Fruit fly (Drosophila melanogaster): Measurements from ENCODE around the gene CG6763.

Gene CG6763

DNA sequence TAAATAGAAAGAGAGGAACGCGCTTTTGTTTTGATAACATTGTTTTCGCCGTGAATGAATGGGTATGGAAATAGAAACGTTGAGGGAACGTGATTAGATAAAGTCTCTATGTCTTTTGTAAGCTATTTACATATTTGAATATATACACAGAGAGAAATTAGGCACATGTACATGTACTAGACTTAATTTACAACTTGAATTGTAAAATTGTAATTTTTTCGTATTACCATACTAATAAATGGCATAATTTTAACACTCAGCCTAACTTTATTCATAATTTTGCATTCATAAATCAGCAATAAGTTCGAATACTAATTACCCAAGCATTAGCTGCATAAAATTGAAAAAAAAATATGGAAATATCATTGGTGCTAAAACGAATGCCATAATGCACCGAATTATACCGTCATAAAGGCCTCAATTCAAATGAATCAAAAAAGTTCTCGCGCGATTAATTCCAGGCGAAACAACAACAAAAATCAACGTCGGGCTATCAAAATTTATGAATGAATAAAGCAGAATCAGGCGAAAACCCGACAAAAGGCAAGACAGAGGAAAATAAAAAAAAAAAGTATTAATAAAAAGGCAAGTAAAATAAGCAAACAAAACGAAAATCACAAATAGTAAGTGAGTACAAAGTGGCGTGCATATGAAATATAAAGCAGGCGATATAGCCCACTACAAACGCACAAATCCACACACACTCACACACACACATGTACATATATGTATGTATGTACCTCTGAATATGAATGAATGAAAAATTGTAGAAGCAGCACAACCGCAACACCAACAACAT, 48.9 kb downstream of the CG6763 start (continued):
- TF ChIP-seq CG9437 (GFP tag; optimal IDR thresholded peaks at IDR 0.05): peak; percentile 39
- no peak for TF ChIP-seq Dbx (GFP tag; IDR thresholded peaks at IDR 0.05)
- peak; percentile 49 for TF ChIP-seq CG17385 (GFP tag; optimal IDR thresholded peaks at IDR 0.05)
- peak; percentile 32 for TF ChIP-seq bab2 (GFP tag; optimal IDR thresholded peaks at IDR 0.05)
- no peak for TF ChIP-seq CG13624 (GFP tag; optimal IDR thresholded peaks at IDR 0.05)
- TF ChIP-seq shn (GFP tag; optimal IDR thresholded peaks at IDR 0.05): peak; percentile 1
- TF ChIP-seq HLH4C (GFP tag; IDR thresholded peaks at IDR 0.05; ENCODE audit: partially characterized antibody): no peak
- TF ChIP-seq Abd-B (GFP tag; optimal IDR thresholded peaks at IDR 0.05): peak; percentile 29
- TF ChIP-seq Pdp1 (GFP tag; optimal IDR thresholded peaks at IDR 0.05): peak; percentile 49 to 56
- no peak for TF ChIP-seq Mrtf (GFP tag; IDR thresholded peaks at IDR 0.05)
- TF ChIP-seq ERR (GFP tag; optimal IDR thresholded peaks at IDR 0.05): no peak
- peak; percentile 28 for TF ChIP-seq fd3F (GFP tag; optimal IDR thresholded peaks at IDR 0.05)
- no peak for TF ChIP-seq CG10565 (GFP tag; optimal IDR thresholded peaks at IDR 0.05)
- peak; percentile 67 for TF ChIP-seq CG17829 (tag; optimal IDR thresholded peaks at IDR 0.05)
- peak; percentile 40 for TF ChIP-seq CG3407 (GFP tag; optimal IDR thresholded peaks at IDR 0.05)
- no peak for TF ChIP-seq bigmax (GFP tag; optimal IDR thresholded peaks at IDR 0.05)
- TF ChIP-seq D (optimal IDR thresholded peaks at IDR 0.05): no peak
- peak; percentile 68 for TF ChIP-seq D (GFP tag; optimal IDR thresholded peaks at IDR 0.05)
- TF ChIP-seq CG18011 (GFP tag; optimal IDR thresholded peaks at IDR 0.05): no peak
- peak; percentile 29 for TF ChIP-seq pho (GFP tag; optimal IDR thresholded peaks at IDR 0.05)
- peak; percentile 55 for TF ChIP-seq Hmr (GFP tag; optimal IDR thresholded peaks at IDR 0.05)
- TF ChIP-seq Chrac-16 (GFP tag; optimal IDR thresholded peaks at IDR 0.05): peak; percentile 38
- TF ChIP-seq CG6654 (GFP tag; optimal IDR thresholded peaks at IDR 0.05): peak; percentile 30
- TF ChIP-seq CG33213 (GFP tag; optimal IDR thresholded peaks at IDR 0.05): no peak
- no peak for TF ChIP-seq pros (GFP tag; optimal IDR thresholded peaks at IDR 0.05)
- TF ChIP-seq Hand (GFP tag; optimal IDR thresholded peaks at IDR 0.05): peak; percentile 26
- peak; percentile 2 to 54 for TF ChIP-seq chif (GFP tag; optimal IDR thresholded peaks at IDR 0.05)
- TF ChIP-seq CG11504 (tag; optimal IDR thresholded peaks at IDR 0.05): peak; percentile 76
- TF ChIP-seq CG11398 (GFP tag; optimal IDR thresholded peaks at IDR 0.05): peak; percentile 25
- peak; percentile 73 for TF ChIP-seq CG7839 (tag; optimal IDR thresholded peaks at IDR 0.05)
- peak; percentile 27 for TF ChIP-seq tap (tag; optimal IDR thresholded peaks at IDR 0.05)
- peak; percentile 46; the same call in 1 of the 2 replicates for TF ChIP-seq wor (GFP tag; IDR thresholded peaks at IDR 0.05)
- TF ChIP-seq NC2β (GFP tag; optimal IDR thresholded peaks at IDR 0.05): no peak
- no peak for TF ChIP-seq CG18476 (GFP tag; optimal IDR thresholded peaks at IDR 0.05)
- TF ChIP-seq Dip2 (GFP tag; IDR thresholded peaks at IDR 0.05): no peak
- no peak for TF ChIP-seq CG7786 (GFP tag; optimal IDR thresholded peaks at IDR 0.05)
- no peak for TF ChIP-seq CG14441 (GFP tag; IDR thresholded peaks at IDR 0.05)
- TF ChIP-seq PHDP (tag; optimal IDR thresholded peaks at IDR 0.05): peak; percentile 81
- no peak for TF ChIP-seq eve (GFP tag; optimal IDR thresholded peaks at IDR 0.05)
- no peak for TF ChIP-seq Trl (optimal IDR thresholded peaks at IDR 0.05)
- TF ChIP-seq Trl (GFP tag; optimal IDR thresholded peaks at IDR 0.05): peak; percentile 31
- TF ChIP-seq vvl (GFP tag; IDR thresholded peaks at IDR 0.05): peak; percentile 71
- no peak for TF ChIP-seq br (optimal IDR thresholded peaks at IDR 0.05)
- TF ChIP-seq tgo (GFP tag; IDR thresholded peaks at IDR 0.05): no peak
- TF ChIP-seq esg (GFP tag; conservative IDR thresholded peaks at IDR 0.05): no peak
- TF ChIP-seq CrebB (tag; optimal IDR thresholded peaks at IDR 0.05): peak; percentile 39
- no peak for TF ChIP-seq CG3838 (GFP tag; optimal IDR thresholded peaks at IDR 0.05)
- TF ChIP-seq CG18262 (tag; optimal IDR thresholded peaks at IDR 0.05): peak; percentile 75
- TF ChIP-seq CG10321 (GFP tag; IDR thresholded peaks at IDR 0.05): no peak
- TF ChIP-seq D19A (tag; optimal IDR thresholded peaks at IDR 0.05): peak; percentile 59
- peak; percentile 78 for TF ChIP-seq CG10979 (tag; optimal IDR thresholded peaks at IDR 0.05)

Data from whole organism, embryonic.